Fruit fly (Drosophila melanogaster) whole organism: ENCODE data around the gene CG7320.

Source experiments
- CG8478 ChIP-seq: fragments of >200 bp; optimal IDR thresholded peaks from 2 replicates; lab custom pipeline; 2018; ENCODE audit warnings: inconsistent platforms
- Dll ChIP-seq: fragments of >200 bp; optimal IDR thresholded peaks from 2 replicates; lab custom pipeline; 2017
- EcR ChIP-seq, 2 experiments: fragments of >200 bp; optimal IDR thresholded peaks; 2 replicates each; lab custom pipeline; 2017; ENCODE audit warnings: missing biosample characterization in 2 of 2, missing genetic modification characterization in 2 of 2, missing genetic modification reagents in 2 of 2
- pan ChIP-seq: fragments of >200 bp; optimal IDR thresholded peaks from 2 replicates; lab custom pipeline; 2017
- psq ChIP-seq: fragments of >200 bp; optimal IDR thresholded peaks from 2 replicates; lab custom pipeline; 2017
- usp ChIP-seq: fragments of >200 bp; optimal IDR thresholded peaks from 2 replicates; lab custom pipeline; 2017; ENCODE audit warnings: missing biosample characterization, missing genetic modification characterization, mixed read lengths

DNA sequence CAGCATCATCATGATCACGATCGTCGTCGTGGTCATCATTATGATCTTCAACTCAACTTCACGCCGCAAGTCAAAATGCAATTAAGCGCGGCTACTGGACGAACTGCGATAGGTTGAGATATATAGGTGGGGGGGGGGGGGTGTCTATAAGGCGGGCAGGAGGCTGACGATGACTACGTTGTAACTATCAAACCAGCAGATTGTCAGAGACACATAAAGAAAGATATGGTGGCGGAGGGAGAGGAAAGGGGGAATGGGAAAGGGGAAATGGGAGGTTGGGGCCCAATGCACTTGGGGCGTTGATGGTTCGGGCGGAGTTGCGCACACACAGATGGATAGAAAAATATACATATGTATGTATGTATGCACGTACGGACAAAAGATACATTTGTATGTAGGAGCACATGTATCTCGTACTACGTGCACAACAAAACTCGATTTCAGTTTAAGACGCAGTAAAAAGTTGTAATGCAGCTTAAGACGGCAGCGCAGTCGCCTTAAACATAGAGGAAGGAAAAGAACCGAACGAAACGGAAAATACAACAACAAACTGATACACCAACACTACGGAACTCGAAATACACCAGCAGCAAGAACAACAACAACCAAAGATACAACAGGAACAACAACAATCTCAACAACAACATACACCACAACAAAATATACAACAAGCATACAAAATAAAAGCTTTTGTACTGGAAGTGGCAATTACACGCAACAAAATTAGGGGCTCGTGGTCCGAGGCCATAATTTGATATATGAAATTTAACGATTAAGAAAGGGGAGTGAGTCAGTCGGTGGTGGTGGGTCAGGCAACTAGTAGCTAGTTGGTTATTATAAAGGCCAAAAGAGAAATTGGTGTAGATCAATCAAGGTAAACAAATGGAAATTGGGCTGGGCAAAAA lies 38.0 kb downstream of the CG7320 start:
- TF ChIP-seq psq (no peak), Dll (peak; percentile 16), EcR (GFP tag; optimal IDR thresholded peaks at IDR 0.05; lab: Kevin White, UChicago) (peak in 1 of 2 experiments; percentile 68), pan (lab: Kevin White, UChicago) (no peak), CG8478 (lab: Kevin White, UChicago) (no peak), usp (GFP tag; lab: Kevin White, UChicago) (no peak)
